Worm (Caenorhabditis elegans) whole organism, early embryonic: Measurements from ENCODE around the gene R09H10.7.

Experiments used
- B0310.2 ChIP-seq: sonication (generic microtip); optimal IDR thresholded peaks from 2 replicates; lab custom pipeline; 2016; ENCODE audit warnings: mild to moderate bottlenecking, missing genetic modification characterization, missing compliant biosample characterization
- F13C5.2 ChIP-seq: sonication (generic microtip); optimal IDR thresholded peaks from 2 replicates; lab custom pipeline; 2017; ENCODE audit warnings: mild to moderate bottlenecking, missing genetic modification characterization, inconsistent platforms, missing compliant biosample characterization
- aly-1 ChIP-seq: sonication (generic microtip); optimal IDR thresholded peaks from 2 replicates; lab custom pipeline; 2016; ENCODE audit warnings: missing genetic modification characterization, missing compliant biosample characterization
- ama-1 ChIP-seq: fragments of 150-350 bp; optimal IDR thresholded peaks from 2 replicates; lab custom pipeline; 2014
- ceh-13 ChIP-seq: fragments of 200-800 bp; sonication (Bioruptor generic); optimal IDR thresholded peaks from 2 replicates; lab custom pipeline; 2018; ENCODE audit warnings: mild to moderate bottlenecking, missing genetic modification characterization, missing compliant biosample characterization
- ceh-36 ChIP-seq: sonication (generic microtip); optimal IDR thresholded peaks from 2 replicates; lab custom pipeline; 2016; ENCODE audit warnings: missing genetic modification characterization, inconsistent platforms, missing compliant biosample characterization
- ets-7 ChIP-seq: sonication (generic microtip); optimal IDR thresholded peaks from 2 replicates; lab custom pipeline; 2016; ENCODE audit warnings: missing genotype, missing genetic modification characterization, missing compliant biosample characterization
- flt-1 ChIP-seq: fragments of 200-800 bp; sonication (Bioruptor generic); IDR thresholded peaks from 2 replicates; pipeline ENCODE4 v1.3.6; 2022; ENCODE audit warnings: missing genetic modification characterization, missing compliant biosample characterization
- hmbx-1 ChIP-seq: sonication (generic microtip); optimal IDR thresholded peaks from 2 replicates; lab custom pipeline; 2016; ENCODE audit warnings: mild to moderate bottlenecking, missing genetic modification characterization, missing compliant biosample characterization
- hmg-4 ChIP-seq: fragments of 200-800 bp; sonication (Bioruptor generic); optimal IDR thresholded peaks from 2 replicates; lab custom pipeline; 2018; ENCODE audit warnings: mild to moderate bottlenecking, missing genetic modification characterization, missing compliant biosample characterization
- hnd-1 ChIP-seq: sonication (generic microtip); optimal IDR thresholded peaks from 2 replicates; lab custom pipeline; 2016; ENCODE audit warnings: missing genetic modification characterization, missing compliant biosample characterization
- pes-1 ChIP-seq: fragments of 200-800 bp; sonication (Bioruptor generic); IDR thresholded peaks from 2 replicates; pipeline ENCODE4 v1.3.6; 2022; ENCODE audit warnings: missing genetic modification reagents, missing genetic modification characterization, missing compliant biosample characterization
- scrt-1 ChIP-seq: fragments of 200-800 bp; sonication (Bioruptor generic); IDR thresholded peaks from 2 replicates; pipeline ENCODE4 v1.3.6; 2022; ENCODE audit warnings: missing genetic modification characterization, missing compliant biosample characterization
- sea-1 ChIP-seq: fragments of 200-800 bp; sonication (Bioruptor generic); conservative IDR thresholded peaks from 2 replicates; pipeline ENCODE4 v1.3.6; 2022; ENCODE audit warnings: missing genetic modification characterization, missing compliant biosample characterization
- tbx-11 ChIP-seq: fragments of 200-800 bp; sonication (Bioruptor generic); IDR thresholded peaks from 2 replicates; pipeline ENCODE4 v1.3.6; 2022; ENCODE audit warnings: missing genetic modification characterization, missing compliant biosample characterization
- tbx-37 ChIP-seq: fragments of 200-800 bp; sonication (Bioruptor generic); conservative IDR thresholded peaks from 2 replicates; pipeline ENCODE4 v1.3.6; 2022; ENCODE audit warnings: missing genetic modification reagents, missing genetic modification characterization, missing compliant biosample characterization
- tra-4 ChIP-seq: sonication (generic microtip); optimal IDR thresholded peaks from 2 replicates; lab custom pipeline; 2017; ENCODE audit warnings: missing genetic modification characterization, missing compliant biosample characterization

Gene R09H10.7

ce11 chrIV:10589072-10589471 lies 31.8 kb upstream of the R09H10.7 start, which contains the start of gene C43F9.4:
Gene C43F9.4 (minus strand): TSS chrIV:10589172.
- no peak for TF ChIP-seq tbx-11
- no peak for TF ChIP-seq sea-1
- no peak for TF ChIP-seq tbx-37
- no peak for TF ChIP-seq scrt-1
- no peak for TF ChIP-seq ceh-36 (tag; lab: Kevin White, UChicago)
- no peak for TF ChIP-seq F13C5.2 (tag; lab: Kevin White, UChicago)
- no peak for TF ChIP-seq aly-1 (tag; lab: Kevin White, UChicago)
- no peak for TF ChIP-seq tra-4
- TF ChIP-seq ets-7 (tag; lab: Kevin White, UChicago): no peak

ce11 chrIV:10590649-10591048 lies 30.3 kb upstream of the R09H10.7 start, which contains the start of the genes C43F9.5 and nkb-2:
Gene C43F9.5 (minus strand): TSS chrIV:10590749.
Gene nkb-2 (plus strand): TSS chrIV:10590925.
- TF ChIP-seq tra-4 (no peak), ama-1 (lab: Kevin White, UChicago) (no peak), tbx-11 (no peak), flt-1 (no peak), tbx-37 (no peak), ets-7 (tag; lab: Kevin White, UChicago) (no peak), F13C5.2 (tag; lab: Kevin White, UChicago) (no peak), pes-1 (GFP tag; lab: Robert Waterston, UW) (no peak), aly-1 (tag; lab: Kevin White, UChicago) (no peak), ceh-13 (no peak), hmg-4 (GFP tag; lab: Kevin White, UChicago) (no peak), hnd-1 (tag; lab: Kevin White, UChicago) (no peak)

- TF ChIP-seq hmg-4 (GFP tag; lab: Kevin White, UChicago) (no peak), ama-1 (lab: Kevin White, UChicago) (no peak), ceh-13 (no peak), tbx-37 (no peak), hmbx-1 (tag; lab: Kevin White, UChicago) (no peak), ets-7 (tag; lab: Kevin White, UChicago) (no peak), ceh-36 (tag; lab: Kevin White, UChicago) (no peak), tbx-11 (no peak), aly-1 (tag; lab: Kevin White, UChicago) (no peak), scrt-1 (no peak), tra-4 (no peak), sea-1 (no peak), F13C5.2 (tag; lab: Kevin White, UChicago) (no peak), pes-1 (GFP tag; lab: Robert Waterston, UW) (no peak), flt-1 (no peak), B0310.2 (tag; lab: Kevin White, UChicago) (no peak), hnd-1 (tag; lab: Kevin White, UChicago) (no peak)
These were observed 27.3 kb upstream of the R09H10.7 start, which contains the start of gene C43F9.7 for ce11 chrIV:10593570-10593969. Gene C43F9.7 (minus strand): TSS chrIV:10593670.

- TF ChIP-seq scrt-1 (no peak), ceh-13 (no peak), hmbx-1 (tag; lab: Kevin White, UChicago) (no peak), hmg-4 (GFP tag; lab: Kevin White, UChicago) (no peak)
These were observed 24.4 kb upstream of the R09H10.7 start, which contains the start of gene C43F9.11 for ce11 chrIV:10596505-10596904. Gene C43F9.11 (plus strand): TSS chrIV:10596805.

ce11 chrIV:10599983-10600382 lies 20.9 kb upstream of the R09H10.7 start, which contains the start of gene R09H10.1:
Gene R09H10.1 (plus strand): TSS chrIV:10600283.
- no peak for TF ChIP-seq ceh-13
- TF ChIP-seq flt-1: no peak
- no peak for TF ChIP-seq tra-4
- TF ChIP-seq aly-1 (tag; lab: Kevin White, UChicago): no peak
- no peak for TF ChIP-seq ama-1 (lab: Kevin White, UChicago)
- TF ChIP-seq ceh-36 (tag; lab: Kevin White, UChicago): no peak
- TF ChIP-seq hmg-4 (GFP tag; lab: Kevin White, UChicago): no peak
- no peak for TF ChIP-seq tbx-37
- TF ChIP-seq tbx-11: no peak
- no peak for TF ChIP-seq scrt-1
- no peak for TF ChIP-seq ets-7 (tag; lab: Kevin White, UChicago)

ce11 chrIV:10602644-10603043 lies 18.3 kb upstream of the R09H10.7 start, which contains the start of gene R09H10.2:
Gene R09H10.2 (plus strand): TSS chrIV:10602944.
- TF ChIP-seq F13C5.2 (tag; lab: Kevin White, UChicago): no peak
- TF ChIP-seq pes-1 (GFP tag; lab: Robert Waterston, UW): no peak
- TF ChIP-seq ama-1 (lab: Kevin White, UChicago): no peak

- TF ChIP-seq ama-1 (lab: Kevin White, UChicago): no peak
These were observed 14.3 kb upstream of the R09H10.7 start, which contains the start of gene R09H10.3 for ce11 chrIV:10606575-10607080. Gene R09H10.3 (plus strand): TSS chrIV:10607030.

- no peak for TF ChIP-seq sea-1
- no peak for TF ChIP-seq flt-1
- TF ChIP-seq aly-1 (tag; lab: Kevin White, UChicago): no peak
- TF ChIP-seq tbx-11: no peak
- TF ChIP-seq B0310.2 (tag; lab: Kevin White, UChicago): no peak
- no peak for TF ChIP-seq ets-7 (tag; lab: Kevin White, UChicago)
- no peak for TF ChIP-seq ceh-36 (tag; lab: Kevin White, UChicago)
- no peak for TF ChIP-seq hmbx-1 (tag; lab: Kevin White, UChicago)
- TF ChIP-seq pes-1 (GFP tag; lab: Robert Waterston, UW): no peak
- TF ChIP-seq hmg-4 (GFP tag; lab: Kevin White, UChicago): no peak
- no peak for TF ChIP-seq ama-1 (lab: Kevin White, UChicago)
- no peak for TF ChIP-seq F13C5.2 (tag; lab: Kevin White, UChicago)
- TF ChIP-seq ceh-13: no peak
- no peak for TF ChIP-seq tbx-37
- TF ChIP-seq hnd-1 (tag; lab: Kevin White, UChicago): no peak
These were observed 12.6 kb upstream of the R09H10.7 start, which contains the start of gene R09H10.6 for ce11 chrIV:10608275-10608674. Gene R09H10.6 (plus strand): TSS chrIV:10608575.
